Worm (Caenorhabditis elegans) whole organism, mixed stage, embryonic: Measurements from ENCODE around the gene aakg-4.

Experiments used
- M03D4.4 ChIP-seq: sonication (generic microtip); optimal IDR thresholded peaks from 2 replicates; lab custom pipeline; 2017; ENCODE audit warnings: mild to moderate bottlenecking, missing genetic modification characterization, missing compliant biosample characterization
- blmp-1 ChIP-seq: fragments of 150-350 bp; optimal IDR thresholded peaks from 2 replicates; lab custom pipeline; 2014; ENCODE audit warnings: missing biosample characterization, missing genetic modification characterization
- ceh-39 ChIP-seq: fragments of 150-350 bp; optimal IDR thresholded peaks from 2 replicates; lab custom pipeline; 2014; ENCODE audit warnings: missing biosample characterization, missing genetic modification characterization
- ceh-43 ChIP-seq: fragments of 200-800 bp; sonication (Bioruptor generic); optimal IDR thresholded peaks from 2 replicates; lab custom pipeline; 2018; ENCODE audit warnings: mild to moderate bottlenecking, missing genetic modification characterization, moderate library complexity, missing compliant biosample characterization
- ces-1 ChIP-seq: fragments of 150-350 bp; optimal IDR thresholded peaks from 2 replicates; lab custom pipeline; 2014; ENCODE audit warnings: missing biosample characterization, missing genetic modification reagents, missing genetic modification characterization
- cnd-1 ChIP-seq: fragments of 200-800 bp; sonication (Bioruptor generic); optimal IDR thresholded peaks from 2 replicates; lab custom pipeline; 2018; ENCODE audit warnings: mild to moderate bottlenecking, missing genetic modification characterization, missing compliant biosample characterization
- drap-1 ChIP-seq: fragments of 200-800 bp; sonication (Bioruptor generic); optimal IDR thresholded peaks from 3 replicates; lab custom pipeline; 2018; ENCODE audit warnings: mild to moderate bottlenecking, missing genetic modification characterization, missing compliant biosample characterization
- elt-1 ChIP-seq: sonication (generic microtip); optimal IDR thresholded peaks from 2 replicates; lab custom pipeline; 2017; ENCODE audit warnings: missing genetic modification characterization, mild to moderate bottlenecking, missing compliant biosample characterization, antibody characterized with exemption, moderate library complexity, borderline replicate concordance; ENCODE audit not compliant: insufficient read depth
- elt-3 ChIP-seq: fragments of 150-350 bp; optimal IDR thresholded peaks from 2 replicates; lab custom pipeline; 2014; ENCODE audit warnings: missing biosample characterization, missing genetic modification characterization
- flh-1 ChIP-seq: fragments of 200-800 bp; sonication (Bioruptor generic); optimal IDR thresholded peaks from 2 replicates; lab custom pipeline; 2018; ENCODE audit warnings: mild to moderate bottlenecking, missing genetic modification characterization, moderate library complexity, missing compliant biosample characterization
- ham-2 ChIP-seq: fragments of 200-800 bp; sonication (Bioruptor generic); optimal IDR thresholded peaks from 2 replicates; lab custom pipeline; 2018; ENCODE audit warnings: mild to moderate bottlenecking, missing genetic modification characterization, missing compliant biosample characterization
- hlh-1 ChIP-seq: fragments of 150-350 bp; optimal IDR thresholded peaks from 2 replicates; lab custom pipeline; 2014; ENCODE audit warnings: missing biosample characterization, missing genetic modification reagents, missing genetic modification characterization
- lin-32 ChIP-seq: fragments of 200-800 bp; sonication (Bioruptor generic); optimal IDR thresholded peaks from 2 replicates; lab custom pipeline; 2018; ENCODE audit warnings: mild to moderate bottlenecking, missing genetic modification characterization, missing compliant biosample characterization
- mab-5 ChIP-seq: fragments of 150-350 bp; optimal IDR thresholded peaks from 2 replicates; lab custom pipeline; 2014; ENCODE audit warnings: missing biosample characterization, missing genetic modification characterization
- mep-1 ChIP-seq: fragments of 150-350 bp; optimal IDR thresholded peaks from 2 replicates; lab custom pipeline; 2017; ENCODE audit warnings: missing biosample characterization, missing genetic modification reagents, missing genetic modification characterization, inconsistent platforms
- mls-2 ChIP-seq: sonication (generic microtip); optimal IDR thresholded peaks from 2 replicates; lab custom pipeline; 2016; ENCODE audit warnings: mild to moderate bottlenecking, missing genetic modification characterization, moderate library complexity, missing compliant biosample characterization
- nhr-12 ChIP-seq: fragments of 150-350 bp; optimal IDR thresholded peaks from 2 replicates; lab custom pipeline; 2014; ENCODE audit warnings: missing biosample characterization, missing genetic modification characterization
- nhr-2 ChIP-seq: fragments of 150-350 bp; optimal IDR thresholded peaks from 2 replicates; lab custom pipeline; 2014; ENCODE audit warnings: missing biosample characterization, missing genetic modification characterization
- nhr-237 ChIP-seq: fragments of 150-350 bp; optimal IDR thresholded peaks from 2 replicates; lab custom pipeline; 2014; ENCODE audit warnings: missing biosample characterization, missing genetic modification characterization
- nhr-28 ChIP-seq: fragments of 150-350 bp; optimal IDR thresholded peaks from 2 replicates; lab custom pipeline; 2014; ENCODE audit warnings: missing biosample characterization, missing genetic modification characterization
- pha-4 ChIP-seq: fragments of 150-350 bp; optimal IDR thresholded peaks from 2 replicates; lab custom pipeline; 2018; ENCODE audit warnings: missing biosample characterization, missing genetic modification reagents, missing genetic modification characterization
- sem-2 ChIP-seq: fragments of 200-800 bp; sonication (Bioruptor generic); optimal IDR thresholded peaks from 2 replicates; lab custom pipeline; 2018; ENCODE audit warnings: mild to moderate bottlenecking, missing genetic modification characterization, missing compliant biosample characterization
- snpc-4 ChIP-seq: fragments of 150-350 bp; optimal IDR thresholded peaks from 2 replicates; lab custom pipeline; 2014; ENCODE audit warnings: missing biosample characterization, missing genetic modification characterization
- sptf-1 ChIP-seq: sonication (generic microtip); optimal IDR thresholded peaks from 2 replicates; lab custom pipeline; 2017; ENCODE audit warnings: mild to moderate bottlenecking, missing genetic modification characterization, moderate library complexity, missing compliant biosample characterization
- tbx-8 ChIP-seq: fragments of 200-800 bp; sonication (Bioruptor generic); optimal IDR thresholded peaks from 2 replicates; lab custom pipeline; 2018; ENCODE audit warnings: mild to moderate bottlenecking, missing genetic modification characterization, moderate library complexity, missing compliant biosample characterization
- unc-120 ChIP-seq: sonication (generic microtip); optimal IDR thresholded peaks from 2 replicates; lab custom pipeline; 2017; ENCODE audit warnings: missing genetic modification characterization, missing compliant biosample characterization; ENCODE audit not compliant: poor library complexity, severe bottlenecking
- unc-39 ChIP-seq: fragments of 150-350 bp; optimal IDR thresholded peaks from 2 replicates; lab custom pipeline; 2014; ENCODE audit warnings: missing biosample characterization, missing genetic modification characterization
- zip-8 ChIP-seq: fragments of 150-350 bp; optimal IDR thresholded peaks from 2 replicates; lab custom pipeline; 2014; ENCODE audit warnings: missing biosample characterization, missing genetic modification characterization
- ztf-11 ChIP-seq: fragments of 150-350 bp; optimal IDR thresholded peaks from 2 replicates; lab custom pipeline; 2014; ENCODE audit warnings: missing biosample characterization, missing genetic modification characterization

aakg-4 gene

ce11 chrX:2319238-2319637, at the start of gene aakg-4:
TSS of gene aakg-4 (minus strand) at chrX:2319338.
- TF ChIP-seq mls-2 (tag; lab: Kevin White, UChicago) (no peak), blmp-1 (tag; lab: Kevin White, UChicago) (no peak), sptf-1 (no peak), ztf-11 (tag; lab: Kevin White, UChicago) (no peak), mep-1 (no peak), pha-4 (tag; lab: Kevin White, UChicago) (no peak), nhr-12 (tag; lab: Kevin White, UChicago) (no peak), nhr-237 (tag; lab: Kevin White, UChicago) (no peak), elt-3 (no peak), nhr-2 (tag; lab: Kevin White, UChicago) (no peak), cnd-1 (tag; lab: Kevin White, UChicago) (no peak), ham-2 (no peak), tbx-8 (no peak)

- TF ChIP-seq mls-2 (tag; lab: Kevin White, UChicago) (peak; percentile 51), mep-1 (peak; percentile 54), unc-120 (tag; lab: Kevin White, UChicago) (peak; percentile 16), cnd-1 (tag; lab: Kevin White, UChicago) (peak; percentile 70), nhr-2 (tag; lab: Kevin White, UChicago) (peak; percentile 27), pha-4 (tag; lab: Kevin White, UChicago) (peak; percentile 80), lin-32 (GFP tag; lab: Kevin White, UChicago) (no peak), sptf-1 (peak; percentile 16), nhr-237 (tag; lab: Kevin White, UChicago) (no peak), nhr-28 (tag; lab: Kevin White, UChicago) (no peak), sem-2 (GFP tag; lab: Kevin White, UChicago) (peak; percentile 10), tbx-8 (no peak), ceh-39 (tag; lab: Kevin White, UChicago) (peak; percentile 75), ham-2 (peak; percentile 18), M03D4.4 (tag; lab: Kevin White, UChicago) (peak; percentile 15), drap-1 (GFP tag; lab: Kevin White, UChicago) (peak; percentile 49), nhr-12 (tag; lab: Kevin White, UChicago) (no peak), ztf-11 (tag; lab: Kevin White, UChicago) (peak; percentile 56), ceh-43 (GFP tag; lab: Kevin White, UChicago) (no peak)
- TF ChIP-seq, all 35 proteins: peak for 13
These were observed 49.1 kb upstream of the aakg-4 start for ce11 chrX:2368042-2368814.

DNA sequence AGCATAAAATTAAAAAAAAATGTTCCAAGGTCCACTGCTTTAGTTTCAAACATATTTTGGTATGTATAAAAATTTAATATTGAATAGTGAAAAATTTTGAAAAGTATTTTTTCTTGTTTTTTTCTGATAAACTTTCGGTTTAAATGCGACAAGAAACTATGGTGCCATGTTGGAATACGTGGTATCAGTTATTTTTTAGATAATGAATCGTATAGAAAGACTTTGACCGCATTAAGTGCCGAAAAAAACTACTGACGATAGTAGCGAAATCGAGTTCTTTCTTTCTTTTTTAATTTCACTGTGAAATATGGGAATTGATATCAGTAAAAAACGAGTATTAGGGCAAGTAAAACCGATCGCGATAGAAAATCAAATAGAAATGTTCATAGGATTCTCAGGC, 46.8 kb upstream of the aakg-4 start, which contains the start of gene T24D8.6:
Gene T24D8.6, minus strand, starts transcription at position 101 of the 400 bp plus-strand sequence.
- TF ChIP-seq zip-8 (tag; lab: Kevin White, UChicago) (no peak), tbx-8 (no peak), snpc-4 (tag; lab: Kevin White, UChicago) (no peak), elt-1 (no peak), mab-5 (no peak), unc-120 (tag; lab: Kevin White, UChicago) (no peak), blmp-1 (tag; lab: Kevin White, UChicago) (no peak), unc-39 (tag; lab: Kevin White, UChicago) (no peak), hlh-1 (tag; lab: Kevin White, UChicago) (no peak), lin-32 (GFP tag; lab: Kevin White, UChicago) (no peak), elt-3 (no peak), nhr-2 (tag; lab: Kevin White, UChicago) (no peak), flh-1 (GFP tag; lab: Kevin White, UChicago) (no peak), drap-1 (GFP tag; lab: Kevin White, UChicago) (no peak), mls-2 (tag; lab: Kevin White, UChicago) (no peak), ztf-11 (tag; lab: Kevin White, UChicago) (no peak), sptf-1 (no peak), M03D4.4 (tag; lab: Kevin White, UChicago) (no peak), nhr-28 (tag; lab: Kevin White, UChicago) (no peak), ces-1 (GFP tag; lab: Kevin White, UChicago) (no peak)

DNA sequence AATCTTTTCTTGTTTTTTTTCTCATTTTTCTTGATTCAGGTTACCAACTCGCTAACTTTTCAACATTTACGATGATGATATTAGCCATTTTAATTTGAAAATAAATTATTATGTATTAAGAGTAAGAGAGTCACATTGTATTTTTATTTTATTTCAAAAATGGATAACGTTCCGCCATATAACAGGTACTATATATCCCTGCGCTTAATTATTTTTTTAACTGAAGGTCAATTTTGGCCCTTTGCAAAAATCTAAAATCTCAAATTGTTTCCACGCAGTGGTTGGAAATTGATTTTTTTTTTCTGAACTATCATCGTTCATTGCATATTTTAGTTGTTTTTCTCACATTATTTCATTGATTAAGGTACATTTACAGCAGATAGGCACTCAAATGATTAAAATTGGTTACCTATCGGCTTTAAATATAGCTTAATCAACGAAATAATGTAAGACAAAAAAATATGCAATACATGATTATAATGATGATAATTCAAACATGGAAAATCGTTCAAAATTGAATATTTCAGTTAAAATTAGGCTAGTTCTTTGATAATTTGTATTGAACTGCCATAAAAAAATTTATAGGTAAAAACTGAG, 45.7 kb upstream of the aakg-4 start:
- TF ChIP-seq elt-3: no peak
- TF ChIP-seq nhr-237 (tag; lab: Kevin White, UChicago): peak; percentile 61
